Fruit fly (Drosophila melanogaster) whole organism, wandering third instar larva: ENCODE data around the gene Ance-3.

ENCODE experiments used
- Abd-B ChIP-seq: fragments of >200 bp; optimal IDR thresholded peaks from 2 replicates; lab custom pipeline; 2017; ENCODE audit warnings: missing biosample characterization, missing genetic modification characterization
- CG32264 ChIP-seq: fragments of 200-800 bp; sonication (Bioruptor generic); optimal IDR thresholded peaks from 2 replicates; lab custom pipeline; 2016; ENCODE audit warnings: missing biosample characterization, missing genetic modification characterization
- CG9705 ChIP-seq: fragments of 200-800 bp; sonication (Bioruptor generic); optimal IDR thresholded peaks from 2 replicates; lab custom pipeline; 2018; ENCODE audit warnings: missing biosample characterization, mild to moderate bottlenecking, missing genetic modification characterization
- CrebA ChIP-seq: fragments of 200-800 bp; sonication (Bioruptor generic); optimal IDR thresholded peaks from 2 replicates; lab custom pipeline; 2016; ENCODE audit warnings: missing biosample characterization, mild to moderate bottlenecking, missing genetic modification characterization, borderline replicate concordance
- Dfd ChIP-seq: fragments of >200 bp; optimal IDR thresholded peaks from 2 replicates; lab custom pipeline; 2017; ENCODE audit warnings: missing biosample characterization, missing genetic modification characterization
- Dif ChIP-seq: fragments of 200-275, 200-300 bp; sonication (Bioruptor generic); optimal IDR thresholded peaks from 2 replicates; lab custom pipeline; 2018; ENCODE audit warnings: missing biosample characterization, missing genetic modification characterization; ENCODE audit not compliant: partially characterized antibody
- GATAd ChIP-seq: sonication (Bioruptor generic); optimal IDR thresholded peaks from 2 replicates; lab custom pipeline; 2016; ENCODE audit warnings: missing biosample characterization, missing genetic modification characterization
- HLH106 ChIP-seq: fragments of 200-800 bp; optimal IDR thresholded peaks from 3 replicates; lab custom pipeline; 2019; ENCODE audit warnings: missing biosample characterization, mild to moderate bottlenecking, missing genetic modification characterization, moderate library complexity
- Hnf4 ChIP-seq: fragments of 200-800 bp; sonication (Bioruptor generic); optimal IDR thresholded peaks from 2 replicates; lab custom pipeline; 2016; ENCODE audit warnings: missing biosample characterization, mild to moderate bottlenecking, missing genetic modification characterization
- Hr78 ChIP-seq: fragments of >200 bp; optimal IDR thresholded peaks from 2 replicates; lab custom pipeline; 2017; ENCODE audit warnings: missing biosample characterization, missing genetic modification characterization
- Hr83 ChIP-seq: fragments of 200-300 bp; sonication (Bioruptor generic); optimal IDR thresholded peaks from 2 replicates; lab custom pipeline; 2016; ENCODE audit warnings: missing biosample characterization, mild to moderate bottlenecking, missing genetic modification characterization, moderate library complexity; ENCODE audit not compliant: poor library complexity, severe bottlenecking
- Jra ChIP-seq: sonication (Bioruptor generic); optimal IDR thresholded peaks from 2 replicates; lab custom pipeline; 2016; ENCODE audit warnings: missing biosample characterization, missing genetic modification characterization
- Mio ChIP-seq: sonication (Bioruptor generic); optimal IDR thresholded peaks from 2 replicates; lab custom pipeline; 2016; ENCODE audit warnings: missing biosample characterization, missing genetic modification characterization
- Myc ChIP-seq: fragments of >200 bp; optimal IDR thresholded peaks from 2 replicates; lab custom pipeline; 2017
- N ChIP-seq: fragments of >200 bp; optimal IDR thresholded peaks from 2 replicates; lab custom pipeline; 2018; ENCODE audit warnings: missing biosample characterization, missing external identifiers, missing genetic modification characterization
- OdsH ChIP-seq: fragments of 200-800 bp; sonication (Bioruptor generic); optimal IDR thresholded peaks from 2 replicates; lab custom pipeline; 2016; ENCODE audit warnings: missing biosample characterization, mild to moderate bottlenecking, missing genetic modification characterization
- Rel ChIP-seq, 2 experiments: fragments of 200-800 bp; sonication (Bioruptor generic) in 1 of 2; optimal IDR thresholded peaks; 2 replicates in 1 of 2; 3 replicates in 1 of 2; lab custom pipeline; 2016 to 2019; ENCODE audit warnings: mild to moderate bottlenecking in 2 of 2, missing biosample characterization in 2 of 2, missing genetic modification characterization in 2 of 2, moderate library complexity in 1 of 2
- Sp1 ChIP-seq: fragments of 200-800 bp; sonication (Bioruptor generic); optimal IDR thresholded peaks from 3 replicates; lab custom pipeline; 2019; ENCODE audit warnings: missing biosample characterization, mild to moderate bottlenecking, missing genetic modification characterization, moderate library complexity
- Vsx2 ChIP-seq: fragments of 200-300, 225-300 bp; sonication (Bioruptor generic); optimal IDR thresholded peaks from 2 replicates; lab custom pipeline; 2018; ENCODE audit warnings: missing biosample characterization, missing genetic modification characterization; ENCODE audit not compliant: partially characterized antibody
- br ChIP-seq: fragments of 200-800 bp; sonication (Bioruptor generic); optimal IDR thresholded peaks from 2 replicates; lab custom pipeline; 2016; ENCODE audit warnings: missing biosample characterization, missing genetic modification characterization
- brk ChIP-seq: fragments of 200-800 bp; sonication (Bioruptor generic); optimal IDR thresholded peaks from 2 replicates; lab custom pipeline; 2016; ENCODE audit warnings: missing biosample characterization, mild to moderate bottlenecking, missing genetic modification characterization
- dl ChIP-seq, 2 experiments: fragments of 175-275, 200-275 bp in 1 of 2; fragments of 200-275 bp in 1 of 2; sonication (Bioruptor generic); optimal IDR thresholded peaks; lab custom pipeline; 2018; ENCODE audit warnings: mild to moderate bottlenecking in 2 of 2, missing biosample characterization in 2 of 2, missing genetic modification characterization in 2 of 2, moderate library complexity in 2 of 2; ENCODE audit not compliant: partially characterized antibody in 2 of 2, insufficient read depth in 1 of 2
- dmrt93B ChIP-seq: fragments of 200-800 bp; sonication (Bioruptor generic); optimal IDR thresholded peaks from 2 replicates; lab custom pipeline; 2018; ENCODE audit warnings: missing biosample characterization, mild to moderate bottlenecking, missing genetic modification characterization
- dsf ChIP-seq: sonication (Bioruptor generic); optimal IDR thresholded peaks from 2 replicates; lab custom pipeline; 2016; ENCODE audit warnings: missing biosample characterization, missing genetic modification characterization, borderline replicate concordance
- ey ChIP-seq: fragments of 200-800 bp; sonication (Bioruptor generic); optimal IDR thresholded peaks from 2 replicates; lab custom pipeline; 2016; ENCODE audit warnings: missing biosample characterization, missing genetic modification characterization
- foxo ChIP-seq, 2 experiments: fragments of 200-800 bp; sonication (Bioruptor generic); optimal IDR thresholded peaks; 2 replicates in 1 of 2; 3 replicates in 1 of 2; lab custom pipeline; 2016 to 2017; ENCODE audit warnings: missing biosample characterization in 2 of 2, missing genetic modification characterization in 2 of 2
- fru ChIP-seq: fragments of 200-800 bp; sonication (Bioruptor generic); optimal IDR thresholded peaks from 3 replicates; lab custom pipeline; 2016; ENCODE audit warnings: missing biosample characterization, mild to moderate bottlenecking, missing genetic modification characterization
- h ChIP-seq: fragments of 200-800 bp; sonication (Bioruptor generic); optimal IDR thresholded peaks from 3 replicates; lab custom pipeline; 2016; ENCODE audit warnings: missing biosample characterization, mild to moderate bottlenecking, missing genetic modification characterization
- jim ChIP-seq: fragments of 175-275, 200-325 bp; sonication (Bioruptor generic); optimal IDR thresholded peaks from 2 replicates; lab custom pipeline; 2016; ENCODE audit warnings: missing biosample characterization, mild to moderate bottlenecking, missing genetic modification characterization
- lola ChIP-seq: fragments of >200 bp; optimal IDR thresholded peaks from 2 replicates; lab custom pipeline; 2017; ENCODE audit warnings: missing biosample characterization, missing genetic modification characterization
- pan ChIP-seq: fragments of >200 bp; optimal IDR thresholded peaks from 2 replicates; lab custom pipeline; 2017
- psq ChIP-seq: fragments of 200-800 bp; sonication (Bioruptor generic); optimal IDR thresholded peaks from 3 replicates; lab custom pipeline; 2017; ENCODE audit warnings: missing biosample characterization, mild to moderate bottlenecking, missing genetic modification characterization, moderate library complexity
- rgr ChIP-seq: fragments of 200-800 bp; sonication (Bioruptor generic); optimal IDR thresholded peaks from 3 replicates; lab custom pipeline; 2016; ENCODE audit warnings: missing biosample characterization, mild to moderate bottlenecking, missing genetic modification characterization
- sage ChIP-seq: fragments of 200-800 bp; sonication (Bioruptor generic); optimal IDR thresholded peaks from 2 replicates; lab custom pipeline; 2016; ENCODE audit warnings: missing biosample characterization, mild to moderate bottlenecking, missing genetic modification characterization
- sv ChIP-seq: fragments of 200-800 bp; sonication (Bioruptor generic); optimal IDR thresholded peaks from 3 replicates; lab custom pipeline; 2016; ENCODE audit warnings: missing biosample characterization, missing genetic modification characterization
- tai ChIP-seq: sonication (Bioruptor generic); optimal IDR thresholded peaks from 2 replicates; lab custom pipeline; 2016; ENCODE audit warnings: missing biosample characterization, missing genetic modification characterization
- usp ChIP-seq: fragments of >200 bp; optimal IDR thresholded peaks from 2 replicates; lab custom pipeline; 2017; ENCODE audit warnings: missing biosample characterization, missing genetic modification characterization
- woc ChIP-seq: sonication (Bioruptor generic); optimal IDR thresholded peaks from 2 replicates; lab custom pipeline; 2016; ENCODE audit warnings: missing biosample characterization, mild to moderate bottlenecking, missing genetic modification characterization

The Ance-3 gene

DNA sequence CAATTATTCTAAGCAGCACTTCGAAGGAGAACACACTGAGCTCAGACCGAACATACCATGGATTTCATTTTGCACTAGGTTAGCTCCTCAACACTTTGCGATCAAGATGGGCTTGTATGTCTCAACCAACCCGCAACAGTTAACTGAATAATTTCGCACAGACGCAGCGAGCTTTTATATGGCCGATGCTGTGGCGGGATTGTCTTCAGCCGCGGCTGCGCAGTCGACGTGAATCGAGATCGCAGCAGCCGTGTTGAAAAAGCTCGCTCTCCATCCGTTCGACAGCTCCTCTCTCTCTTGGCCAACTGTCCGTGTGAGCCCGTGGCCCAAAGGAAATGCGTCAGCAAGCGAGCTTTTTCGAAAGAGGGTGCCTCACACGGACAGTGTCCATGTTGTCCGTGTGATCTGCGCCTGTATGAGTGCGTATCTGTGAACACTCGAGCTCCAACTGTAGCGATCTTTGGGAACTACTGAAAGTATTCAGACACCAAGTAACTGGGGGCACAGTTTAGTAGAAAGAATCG is 20.1 kb downstream of the Ance-3 start, which contains the start of gene Vajk2:
TSS of gene Vajk2 (minus strand) at position 151 of the 524 bp plus-strand sequence.
- TF ChIP-seq Rel (GFP tag; optimal IDR thresholded peaks at IDR 0.05; lab: Kevin White, UChicago) = no peak
- TF ChIP-seq Rel (tag; optimal IDR thresholded peaks at IDR 0.05; lab: Kevin White, UChicago) = no peak

DNA sequence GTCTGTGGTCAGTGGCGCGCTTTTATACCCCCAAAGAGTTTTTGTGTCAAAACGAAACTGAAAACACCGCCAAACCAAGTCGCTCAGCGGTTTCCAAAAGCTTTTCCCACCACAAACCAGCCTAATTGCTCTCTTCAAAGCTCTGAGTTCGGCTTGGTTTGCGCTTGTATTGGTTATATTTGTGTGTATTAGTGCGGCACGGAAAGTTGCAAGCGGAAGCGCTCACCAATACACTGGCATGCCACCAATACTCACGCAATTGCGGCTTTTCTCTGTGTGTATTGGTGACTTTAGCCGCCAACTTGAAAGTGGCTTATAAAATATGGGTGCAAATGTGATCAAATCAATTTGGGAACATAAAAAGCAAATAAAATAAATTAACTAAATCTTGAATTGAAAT is 33.0 kb downstream of the Ance-3 start, which contains the start of gene Vajk3:
TSS of gene Vajk3 (minus strand) at position 1 of the 400 bp plus-strand sequence.
- no peak for TF ChIP-seq Jra
- no peak for TF ChIP-seq HLH106 (tag; lab: Kevin White, UChicago)
- no peak for TF ChIP-seq Dfd (GFP tag; lab: Kevin White, UChicago)
- TF ChIP-seq usp = no peak
- TF ChIP-seq Hr78 (GFP tag; lab: Kevin White, UChicago) = no peak
- no peak for TF ChIP-seq OdsH (GFP tag; lab: Kevin White, UChicago)
- TF ChIP-seq pan (lab: Kevin White, UChicago) = no peak
- no peak for TF ChIP-seq GATAd (GFP tag; lab: Kevin White, UChicago)
- no peak for TF ChIP-seq Dif (GFP tag; lab: Kevin White, UChicago)

DNA sequence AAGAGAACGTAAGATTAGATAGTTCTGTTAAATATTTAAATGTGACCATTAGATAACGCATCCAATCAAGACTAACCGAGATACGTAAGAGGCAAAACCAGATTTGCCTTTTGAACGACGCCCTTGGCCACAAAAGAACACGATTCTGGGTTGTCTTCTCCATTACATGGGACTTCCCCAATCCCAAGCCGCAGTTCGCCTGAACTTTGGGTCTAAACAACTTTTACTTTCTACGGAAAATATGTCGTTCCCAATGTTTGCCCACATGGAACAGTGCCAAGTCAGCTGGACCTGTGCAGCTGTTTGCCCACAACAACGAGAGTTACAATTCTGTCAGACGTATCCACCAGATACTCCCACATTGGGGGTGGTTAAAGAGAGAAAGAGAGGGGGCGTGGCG is 35.3 kb downstream of the Ance-3 start:
- TF ChIP-seq Myc (lab: Kevin White, UChicago) = no peak
- no peak for TF ChIP-seq CG32264 (GFP tag; lab: Kevin White, UChicago)
- no peak for TF ChIP-seq sv (GFP tag; lab: Kevin White, UChicago)
- no peak for TF ChIP-seq HLH106 (tag; lab: Kevin White, UChicago)
- TF ChIP-seq dmrt93B = no peak
- no peak for TF ChIP-seq Dif (GFP tag; lab: Kevin White, UChicago)
- no peak for TF ChIP-seq OdsH (GFP tag; lab: Kevin White, UChicago)
- no peak for TF ChIP-seq Jra
- TF ChIP-seq brk = no peak

DNA sequence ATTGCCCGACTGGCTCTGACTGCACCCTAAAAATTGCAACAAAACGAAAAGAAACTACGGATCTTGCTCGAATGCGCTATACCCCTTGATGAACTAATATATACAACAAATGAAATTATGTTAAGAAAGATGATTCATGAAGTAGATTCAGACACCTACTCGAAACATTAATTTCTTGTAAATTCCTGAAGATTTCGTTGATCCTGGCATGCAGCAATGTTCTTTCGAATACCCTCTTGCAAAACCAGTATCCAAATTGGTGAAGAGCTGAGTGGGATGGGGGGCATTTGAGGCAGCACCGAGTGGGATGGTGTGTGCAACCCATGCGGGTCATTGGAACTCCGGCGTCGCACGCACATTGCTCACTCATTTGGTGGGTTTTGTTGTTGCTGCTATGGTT is 41.2 kb downstream of the Ance-3 start:
- peak; percentile 88 for TF ChIP-seq sage (GFP tag; lab: Kevin White, UChicago)
- TF ChIP-seq Dfd (GFP tag; lab: Kevin White, UChicago) = no peak
- TF ChIP-seq Mio (GFP tag; lab: Kevin White, UChicago) = peak; percentile 72
- TF ChIP-seq brk = peak; percentile 95
- TF ChIP-seq usp = no peak
- TF ChIP-seq Dif (GFP tag; lab: Kevin White, UChicago) = peak; percentile 29
- no peak for TF ChIP-seq Hr83 (GFP tag; lab: Kevin White, UChicago)
- TF ChIP-seq dsf (GFP tag; lab: Kevin White, UChicago) = peak; percentile 88
- TF ChIP-seq Vsx2 (GFP tag; lab: Kevin White, UChicago) = no peak
- no peak for TF ChIP-seq Abd-B (GFP tag; lab: Kevin White, UChicago)
- peak; percentile 96 for TF ChIP-seq Sp1 (GFP tag; lab: Kevin White, UChicago)
- TF ChIP-seq lola = no peak
- TF ChIP-seq OdsH (GFP tag; lab: Kevin White, UChicago) = peak; percentile 97
- TF ChIP-seq ey = peak; percentile 98
- peak; percentile 97 for TF ChIP-seq br (GFP tag; lab: Kevin White, UChicago)
- TF ChIP-seq N (GFP tag; lab: Kevin White, UChicago) = no peak
- TF ChIP-seq foxo (GFP tag; optimal IDR thresholded peaks at IDR 0.05; lab: Kevin White, UChicago) = peak; percentile 29 to 97
- TF ChIP-seq Hnf4 (GFP tag; lab: Kevin White, UChicago) = peak; percentile 97
- peak; percentile 95 for TF ChIP-seq h (GFP tag; lab: Kevin White, UChicago)
- TF ChIP-seq tai = peak; percentile 96
- peak; percentile 93 for TF ChIP-seq psq (GFP tag; lab: Kevin White, UChicago)
- no peak for TF ChIP-seq Myc (lab: Kevin White, UChicago)
- peak; percentile 95 for TF ChIP-seq woc (GFP tag; lab: Kevin White, UChicago)
- no peak for TF ChIP-seq Hr78 (GFP tag; lab: Kevin White, UChicago)
- TF ChIP-seq Jra = peak; percentile 95
- peak; percentile 72 for TF ChIP-seq CG9705 (GFP tag; lab: Kevin White, UChicago)
- TF ChIP-seq jim = no peak
- peak; percentile 96 for TF ChIP-seq rgr (GFP tag; lab: Kevin White, UChicago)
- peak; percentile 97 for TF ChIP-seq fru (GFP tag; lab: Kevin White, UChicago)
- TF ChIP-seq dmrt93B = peak; percentile 95
- peak; percentile 78 for TF ChIP-seq CrebA (GFP tag; lab: Kevin White, UChicago)
- peak; percentile 58 for TF ChIP-seq pan (lab: Kevin White, UChicago)
- TF ChIP-seq GATAd (GFP tag; lab: Kevin White, UChicago) = peak; percentile 87
- peak; percentile 74 for TF ChIP-seq Rel (GFP tag; optimal IDR thresholded peaks at IDR 0.05; lab: Kevin White, UChicago)
- peak; percentile 72 for TF ChIP-seq Rel (tag; optimal IDR thresholded peaks at IDR 0.05; lab: Kevin White, UChicago)
- peak; percentile 84 for TF ChIP-seq CG32264 (GFP tag; lab: Kevin White, UChicago)
- no peak for TF ChIP-seq sv (GFP tag; lab: Kevin White, UChicago)
- peak; percentile 98 for TF ChIP-seq HLH106 (tag; lab: Kevin White, UChicago)
- no peak for TF ChIP-seq dl (GFP tag; optimal IDR thresholded peaks at IDR 0.05; lab: Kevin White, UChicago; ENCODE audit: insufficient read depth in 1 of 2, partially characterized antibody in 2 of 2)
